Worm (Caenorhabditis elegans) whole organism, L4/young adult: ENCODE results near the gene C05C10.5.

ENCODE experiments used
- W03F9.2 ChIP-seq: fragments of 150-350 bp; optimal IDR thresholded peaks from 2 replicates; lab custom pipeline; 2014; ENCODE audit warnings: missing biosample characterization, missing genetic modification characterization
- dao-5 ChIP-seq: sonication (generic microtip); optimal IDR thresholded peaks from 2 replicates; lab custom pipeline; 2016; ENCODE audit warnings: missing genotype, missing genetic modification characterization, moderate library complexity, missing compliant biosample characterization
- him-1 ChIP-seq: sonication (generic microtip); optimal IDR thresholded peaks from 2 replicates; lab custom pipeline; 2016; ENCODE audit warnings: missing genotype, missing genetic modification reagents, missing genetic modification characterization, missing compliant biosample characterization

ce11 chrII:9931476-9931875, 7.4 kb upstream of the C05C10.5 start, which contains the start of gene pho-11:
- TF ChIP-seq W03F9.2 (tag; lab: Kevin White, UChicago) (no peak), him-1 (tag; lab: Kevin White, UChicago) (no peak), dao-5 (tag; lab: Kevin White, UChicago) (no peak)
